Fruit fly (Drosophila melanogaster): ENCODE results near the gene CG6813.
A peak's percentile ranks its signal among the peaks of the same experiment; 100 is the strongest.

The CG6813 gene

dm6 chr3R:11669017-11669953 lies 42.8 kb upstream of the CG6813 start:
- peak; percentile 55 for TF ChIP-seq Jarid2 (GFP tag; optimal IDR thresholded peaks at IDR 0.05)
- no peak for TF ChIP-seq tin (GFP tag; optimal IDR thresholded peaks at IDR 0.05)
- TF ChIP-seq Trl (optimal IDR thresholded peaks at IDR 0.05), result no peak
- TF ChIP-seq Trl (GFP tag; optimal IDR thresholded peaks at IDR 0.05), result no peak
- no peak for TF ChIP-seq unpg (GFP tag; optimal IDR thresholded peaks at IDR 0.05)
- TF ChIP-seq ERR (GFP tag; optimal IDR thresholded peaks at IDR 0.05), result no peak
- TF ChIP-seq CG18476 (GFP tag; optimal IDR thresholded peaks at IDR 0.05), result peak; percentile 99
- TF ChIP-seq CG1602 (GFP tag; optimal IDR thresholded peaks at IDR 0.05), result no peak
- TF ChIP-seq CG33557 (GFP tag; optimal IDR thresholded peaks at IDR 0.05), result no peak
- TF ChIP-seq CG8478 (optimal IDR thresholded peaks at IDR 0.05), result no peak
- TF ChIP-seq sima (GFP tag; optimal IDR thresholded peaks at IDR 0.05), result no peak
- TF ChIP-seq CG15696 (tag; optimal IDR thresholded peaks at IDR 0.05), result no peak
- peak; percentile 77 for TF ChIP-seq CG5180 (GFP tag; optimal IDR thresholded peaks at IDR 0.05)
- no peak for TF ChIP-seq HHEX (GFP tag; optimal IDR thresholded peaks at IDR 0.05)
- TF ChIP-seq Adf1 (GFP tag; IDR thresholded peaks at IDR 0.05), result no peak; the same call in 1 of the 2 replicates
- no peak for TF ChIP-seq CG6272 (GFP tag; IDR thresholded peaks at IDR 0.05)
- peak; percentile 88 for TF ChIP-seq CG3995 (GFP tag; optimal IDR thresholded peaks at IDR 0.05)
- TF ChIP-seq lov (optimal IDR thresholded peaks at IDR 0.05), result no peak
- no peak for TF ChIP-seq lov (GFP tag; IDR thresholded peaks at IDR 0.05)
- no peak for TF ChIP-seq crc (GFP tag; optimal IDR thresholded peaks at IDR 0.05)
- no peak for TF ChIP-seq croc (GFP tag; conservative IDR thresholded peaks at IDR 0.05)
- no peak for TF ChIP-seq jumu (GFP tag; optimal IDR thresholded peaks at IDR 0.05)
- TF ChIP-seq Bteb2 (GFP tag; optimal IDR thresholded peaks at IDR 0.05), result no peak
- no peak for TF ChIP-seq fru (optimal IDR thresholded peaks at IDR 0.05)
- no peak for TF ChIP-seq gce (GFP tag; IDR thresholded peaks at IDR 0.05)
- TF ChIP-seq D19B (GFP tag; optimal IDR thresholded peaks at IDR 0.05), result no peak
- no peak for TF ChIP-seq CG6654 (GFP tag; optimal IDR thresholded peaks at IDR 0.05)
- peak; percentile 15 for TF ChIP-seq B-H2 (GFP tag; optimal IDR thresholded peaks at IDR 0.05)
- TF ChIP-seq mirr (GFP tag; optimal IDR thresholded peaks at IDR 0.05), result peak; percentile 52
- TF ChIP-seq h (optimal IDR thresholded peaks at IDR 0.05), result no peak
- no peak for TF ChIP-seq NK7.1 (GFP tag; optimal IDR thresholded peaks at IDR 0.05)
- no peak for TF ChIP-seq CG8089 (GFP tag; optimal IDR thresholded peaks at IDR 0.05)
- TF ChIP-seq crol (GFP tag; IDR thresholded peaks at IDR 0.05), result no peak
- no peak for TF ChIP-seq CG9215 (GFP tag; IDR thresholded peaks at IDR 0.05)
- no peak for TF ChIP-seq zf30C (GFP tag; optimal IDR thresholded peaks at IDR 0.05)
- no peak for TF ChIP-seq CG30020 (tag; optimal IDR thresholded peaks at IDR 0.05)
- no peak for TF ChIP-seq Six4 (GFP tag; optimal IDR thresholded peaks at IDR 0.05)
- no peak for TF ChIP-seq CG2712 (tag; optimal IDR thresholded peaks at IDR 0.05)
- peak; percentile 96 for TF ChIP-seq hkb (optimal IDR thresholded peaks at IDR 0.05)
- 0 out of 2 replicates have a peak, but pooled peaks have one; percentile 19 for TF ChIP-seq hkb (GFP tag; IDR thresholded peaks at IDR 0.05)
- TF ChIP-seq Ssrp (tag; optimal IDR thresholded peaks at IDR 0.05), result no peak
- TF ChIP-seq CG12769 (tag; optimal IDR thresholded peaks at IDR 0.05), result no peak
- TF ChIP-seq nom (GFP tag; optimal IDR thresholded peaks at IDR 0.05), result no peak
- no peak for TF ChIP-seq CG32767 (GFP tag; IDR thresholded peaks at IDR 0.05)
- TF ChIP-seq CG16813 (GFP tag; IDR thresholded peaks at IDR 0.05; ENCODE audit: partially characterized antibody), result 0 out of 3 replicates have a peak, but pooled peaks have one; percentile 10
- no peak for TF ChIP-seq ara (GFP tag; IDR thresholded peaks at IDR 0.05)
- TF ChIP-seq BEAF-32 (GFP tag; optimal IDR thresholded peaks at IDR 0.05), result no peak
- no peak for TF ChIP-seq tio (GFP tag; optimal IDR thresholded peaks at IDR 0.05)
- TF ChIP-seq CG14441 (GFP tag; IDR thresholded peaks at IDR 0.05), result no peak
- no peak for TF ChIP-seq CG1024 (GFP tag; IDR thresholded peaks at IDR 0.05)
- no peak for TF ChIP-seq Abd-B (GFP tag; optimal IDR thresholded peaks at IDR 0.05)
- no peak for TF ChIP-seq HmgD (GFP tag; optimal IDR thresholded peaks at IDR 0.05)

All from whole organism, embryonic.